Worm (Caenorhabditis elegans): ENCODE measurements around the gene nhr-264.

Gene nhr-264

DNA sequence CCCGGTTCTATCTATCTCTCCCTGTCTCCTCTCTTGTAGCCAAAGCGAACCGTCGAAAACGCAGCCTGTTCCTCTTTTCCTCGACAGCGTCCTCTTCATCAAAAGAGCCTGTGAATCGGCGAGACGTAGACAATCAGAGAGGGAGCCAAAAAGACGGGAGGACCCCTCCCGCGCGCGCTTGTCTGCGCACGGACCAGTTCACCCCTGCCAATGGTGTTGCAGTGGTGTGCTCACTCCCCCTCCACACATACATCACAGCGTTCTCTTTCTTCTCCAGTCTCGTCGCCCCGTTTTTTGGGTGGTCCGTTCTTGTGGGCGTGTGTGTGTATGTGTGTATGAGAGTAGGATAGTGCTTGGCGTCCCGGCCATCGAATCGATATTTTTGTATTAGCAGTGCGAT lies 24.8 kb downstream of the nhr-264 start:
- peak; percentile 40 for TF ChIP-seq ref-2 (tag; optimal IDR thresholded peaks at IDR 0.05)
- TF ChIP-seq nhr-11 (tag; optimal IDR thresholded peaks at IDR 0.05): no peak
- TF ChIP-seq ceh-31 (tag; optimal IDR thresholded peaks at IDR 0.05): peak; percentile 46
- TF ChIP-seq elt-2 (tag; optimal IDR thresholded peaks at IDR 0.05): peak; percentile 34
- TF ChIP-seq rnt-1 (tag; optimal IDR thresholded peaks at IDR 0.05): peak; percentile 1
- no peak for TF ChIP-seq fax-1 (tag; optimal IDR thresholded peaks at IDR 0.05)
- no peak for TF ChIP-seq nhr-232 (tag; optimal IDR thresholded peaks at IDR 0.05)
- peak; percentile 20 for TF ChIP-seq ceh-9 (tag; optimal IDR thresholded peaks at IDR 0.05)
- TF ChIP-seq fkh-6 (tag; optimal IDR thresholded peaks at IDR 0.05): no peak
- peak; percentile 54 for TF ChIP-seq hlh-6 (tag; optimal IDR thresholded peaks at IDR 0.05)
- peak; percentile 68 for TF ChIP-seq tbx-2 (tag; optimal IDR thresholded peaks at IDR 0.05)
- TF ChIP-seq nfya-1 (tag; optimal IDR thresholded peaks at IDR 0.05): peak; percentile 51
- peak; percentile 4 for TF ChIP-seq syd-9 (tag; optimal IDR thresholded peaks at IDR 0.05)
- no peak for TF ChIP-seq pat-9 (tag; optimal IDR thresholded peaks at IDR 0.05)
- TF ChIP-seq ets-4 (tag; optimal IDR thresholded peaks at IDR 0.05): no peak
- peak; percentile 19 for TF ChIP-seq ceh-2 (tag; optimal IDR thresholded peaks at IDR 0.05)
- no peak for TF ChIP-seq pax-1 (tag; optimal IDR thresholded peaks at IDR 0.05)
- TF ChIP-seq ceh-34 (tag; optimal IDR thresholded peaks at IDR 0.05): peak; percentile 59
- peak; percentile 65 for TF ChIP-seq sdc-2 (tag; optimal IDR thresholded peaks at IDR 0.05)
- peak; percentile 59 for TF ChIP-seq eyg-1 (tag; optimal IDR thresholded peaks at IDR 0.05)
- TF ChIP-seq T23F11.4 (GFP tag; optimal IDR thresholded peaks at IDR 0.05): peak; percentile 19
- TF ChIP-seq C08G9.2 (tag; optimal IDR thresholded peaks at IDR 0.05): peak; percentile 52

DNA sequence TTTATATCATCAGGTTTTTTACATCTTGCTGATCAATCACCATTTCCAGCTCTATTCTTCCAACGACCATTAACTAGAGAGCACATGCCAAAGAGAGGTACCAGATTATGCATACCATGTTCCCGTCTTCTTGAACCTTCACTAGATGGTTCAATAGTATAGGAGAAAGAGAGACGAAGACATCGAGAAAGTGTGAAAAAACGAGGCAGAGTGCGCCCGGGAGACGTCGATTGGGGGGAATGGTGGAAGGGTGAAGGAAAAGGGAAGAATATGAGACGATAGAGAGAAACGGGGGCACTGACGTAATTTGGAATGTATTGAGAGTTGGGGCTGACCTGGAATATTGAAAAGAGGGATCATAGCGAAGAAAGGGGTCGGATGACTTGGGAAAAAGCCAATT lies 26.1 kb downstream of the nhr-264 start:
- TF ChIP-seq dve-1 (tag; optimal IDR thresholded peaks at IDR 0.05) (no peak), eyg-1 (tag; optimal IDR thresholded peaks at IDR 0.05) (no peak), nfya-1 (tag; optimal IDR thresholded peaks at IDR 0.05) (peak; percentile 16), ref-2 (tag; optimal IDR thresholded peaks at IDR 0.05) (peak; percentile 72), tbx-2 (tag; optimal IDR thresholded peaks at IDR 0.05) (peak; percentile 74)

- no peak for TF ChIP-seq Y22D7AL.16 (tag; optimal IDR thresholded peaks at IDR 0.05)
- TF ChIP-seq ttx-3 (tag; optimal IDR thresholded peaks at IDR 0.05): no peak
- TF ChIP-seq ceh-30 (tag; optimal IDR thresholded peaks at IDR 0.05): no peak
- TF ChIP-seq pha-2 (tag; optimal IDR thresholded peaks at IDR 0.05): no peak
Measured at ce11 chrIV:9266464-9266863, 27.3 kb downstream of the nhr-264 start, which contains the start of gene Y11D7A.19. TSS of gene Y11D7A.19 (minus strand) at chrIV:9266564.

- TF ChIP-seq hlh-30 (tag; optimal IDR thresholded peaks at IDR 0.05; ENCODE audit: insufficient read depth): no peak
- no peak for TF ChIP-seq che-1 (tag; optimal IDR thresholded peaks at IDR 0.05)
- TF ChIP-seq ztf-16 (tag; optimal IDR thresholded peaks at IDR 0.05): no peak
- TF ChIP-seq ceh-45 (GFP tag; IDR thresholded peaks at IDR 0.05): no peak
- no peak for TF ChIP-seq pha-4 (tag; optimal IDR thresholded peaks at IDR 0.05)
- no peak for TF ChIP-seq unc-42 (tag; optimal IDR thresholded peaks at IDR 0.05)
- no peak for TF ChIP-seq elt-4 (tag; optimal IDR thresholded peaks at IDR 0.05)
- TF ChIP-seq eyg-1 (tag; optimal IDR thresholded peaks at IDR 0.05): no peak
Measured at ce11 chrIV:9264513-9264912, 29.2 kb downstream of the nhr-264 start.

DNA sequence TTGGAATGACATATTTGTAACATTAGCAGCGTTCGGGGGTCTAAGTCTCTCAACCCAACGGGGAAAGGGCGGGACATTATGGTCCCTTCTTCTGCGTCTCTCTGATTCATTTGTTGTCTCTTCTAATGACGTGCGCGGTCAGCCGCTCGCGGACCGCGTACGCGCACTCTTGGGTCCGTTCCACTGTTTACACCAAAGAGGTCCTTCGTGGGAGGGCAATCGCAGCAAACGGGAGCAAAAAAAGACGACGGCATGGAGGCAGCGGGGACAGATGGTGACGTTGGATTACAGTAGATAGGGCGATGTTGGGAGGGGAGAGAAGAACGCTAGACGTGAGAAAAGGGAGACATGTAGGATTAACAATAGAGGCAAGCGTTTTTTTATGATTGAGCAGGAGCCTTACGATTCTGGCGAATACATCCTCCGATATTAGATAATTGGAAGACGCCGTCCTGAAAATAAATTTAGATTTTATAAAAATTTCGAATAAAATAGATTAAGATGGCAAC lies 29.9 kb downstream of the nhr-264 start, which contains the start of gene flh-1:
flh-1 (minus strand) TSS at position 459 of the 509 bp plus-strand sequence.
- TF ChIP-seq ceh-34 (tag; optimal IDR thresholded peaks at IDR 0.05): peak; percentile 28
- peak; percentile 37 for TF ChIP-seq ceh-31 (tag; optimal IDR thresholded peaks at IDR 0.05)
- no peak for TF ChIP-seq hlh-8 (tag; optimal IDR thresholded peaks at IDR 0.05)
- peak; percentile 58 for TF ChIP-seq tbx-2 (tag; optimal IDR thresholded peaks at IDR 0.05)
- peak; percentile 30 for TF ChIP-seq ceh-2 (tag; optimal IDR thresholded peaks at IDR 0.05)
- no peak for TF ChIP-seq nhr-11 (tag; optimal IDR thresholded peaks at IDR 0.05)
- TF ChIP-seq hlh-6 (tag; optimal IDR thresholded peaks at IDR 0.05): peak; percentile 21
- TF ChIP-seq unc-55 (GFP tag; optimal IDR thresholded peaks at IDR 0.05): peak; percentile 12
- no peak for TF ChIP-seq pqm-1 (tag; optimal IDR thresholded peaks at IDR 0.05)
- no peak for TF ChIP-seq K02D7.2 (tag; optimal IDR thresholded peaks at IDR 0.05)
- TF ChIP-seq ref-2 (tag; optimal IDR thresholded peaks at IDR 0.05): peak; percentile 47
- TF ChIP-seq gmeb-2 (tag; optimal IDR thresholded peaks at IDR 0.05): no peak
- peak; percentile 31 for TF ChIP-seq nfya-1 (tag; optimal IDR thresholded peaks at IDR 0.05)
- peak; percentile 58 for TF ChIP-seq sdc-2 (tag; optimal IDR thresholded peaks at IDR 0.05)
